Fruit fly (Drosophila melanogaster) whole organism, embryonic: Measurements from ENCODE around the gene Gr28a.

Experiments
- Atf6 ChIP-seq: fragments of 200-800 bp; sonication (Bioruptor generic); IDR thresholded peaks from 2 replicates; pipeline ENCODE4 v1.3.6; 2022; ENCODE audit warnings: missing biosample characterization, missing genetic modification characterization
- C15 ChIP-seq: fragments of 200-800 bp; sonication (Bioruptor generic); IDR thresholded peaks from 3 replicates; pipeline ENCODE4 v1.3.6; 2022; ENCODE audit warnings: missing biosample characterization, missing genetic modification characterization
- CG10209 ChIP-seq: fragments of 200-800 bp; sonication (Bioruptor generic); optimal IDR thresholded peaks from 3 replicates; lab custom pipeline; 2017; ENCODE audit warnings: missing biosample characterization, mild to moderate bottlenecking, missing genetic modification characterization, missing genetic modification reagents
- CG11247 ChIP-seq: fragments of 200-800 bp; sonication (Bioruptor generic); IDR thresholded peaks from 2 replicates; pipeline ENCODE4 v1.3.6; 2022; ENCODE audit warnings: missing biosample characterization, missing genetic modification characterization
- CG12104 ChIP-seq: fragments of 200-800 bp; sonication (Bioruptor generic); optimal IDR thresholded peaks from 3 replicates; lab custom pipeline; 2016; ENCODE audit warnings: missing biosample characterization, missing genetic modification characterization
- CG13424 ChIP-seq: fragments of 200-800 bp; sonication (Bioruptor generic); optimal IDR thresholded peaks from 2 replicates; lab custom pipeline; 2019; ENCODE audit warnings: missing biosample characterization, mild to moderate bottlenecking, missing genetic modification characterization, moderate library complexity
- CG15514 ChIP-seq: fragments of 200-800 bp; sonication (Bioruptor generic); optimal IDR thresholded peaks from 3 replicates; lab custom pipeline; 2017; ENCODE audit warnings: missing biosample characterization, missing genetic modification characterization, mild to moderate bottlenecking, moderate library complexity, missing genetic modification reagents
- CG16863 ChIP-seq: fragments of 200-800 bp; sonication (Bioruptor generic); optimal IDR thresholded peaks from 3 replicates; lab custom pipeline; 2016; ENCODE audit warnings: missing biosample characterization, missing genetic modification characterization
- CG17802 ChIP-seq: fragments of 200-800 bp; sonication (Bioruptor generic); optimal IDR thresholded peaks from 2 replicates; lab custom pipeline; 2018; ENCODE audit warnings: missing biosample characterization, mild to moderate bottlenecking, missing genetic modification characterization, moderate library complexity
- CG2129 ChIP-seq: fragments of 200-800 bp; sonication (Bioruptor generic); IDR thresholded peaks from 2 replicates; pipeline ENCODE4 v1.3.6; 2022; ENCODE audit warnings: missing biosample characterization, missing genetic modification characterization; ENCODE audit not compliant: partially characterized antibody
- CG2889 ChIP-seq: fragments of 200-800 bp; sonication (Bioruptor generic); IDR thresholded peaks from 3 replicates; pipeline ENCODE4 v1.3.6; 2022; ENCODE audit warnings: missing biosample characterization, missing genetic modification characterization
- CG3407 ChIP-seq: fragments of 200-800 bp; sonication (Bioruptor generic); optimal IDR thresholded peaks from 2 replicates; lab custom pipeline; 2018; ENCODE audit warnings: missing biosample characterization, mild to moderate bottlenecking, missing genetic modification characterization
- CG42726 ChIP-seq: fragments of 200-800 bp; sonication (Bioruptor generic); IDR thresholded peaks from 2 replicates; pipeline ENCODE4 v1.3.6; 2022; ENCODE audit warnings: missing biosample characterization, missing genetic modification characterization; ENCODE audit not compliant: partially characterized antibody
- CG4328 ChIP-seq: fragments of 200-800 bp; sonication (Bioruptor generic); optimal IDR thresholded peaks from 3 replicates; lab custom pipeline; 2017; ENCODE audit warnings: missing biosample characterization, missing genetic modification reagents, missing genetic modification characterization
- CG43689 ChIP-seq: fragments of 200-800 bp; sonication (Bioruptor generic); IDR thresholded peaks from 2 replicates; pipeline ENCODE4 v1.3.6; 2022; ENCODE audit warnings: missing biosample characterization, missing genetic modification characterization
- CG4404 ChIP-seq: fragments of 200-800 bp; sonication (Bioruptor generic); IDR thresholded peaks from 2 replicates; pipeline ENCODE4 v1.3.6; 2022; ENCODE audit warnings: missing biosample characterization, missing genetic modification characterization
- CG4730 ChIP-seq: fragments of 200-800 bp; sonication (Bioruptor generic); IDR thresholded peaks from 2 replicates; pipeline ENCODE4 v1.3.6; 2022; ENCODE audit warnings: missing biosample characterization, missing genetic modification characterization
- CG4854 ChIP-seq: fragments of 200-800 bp; sonication (Bioruptor generic); optimal IDR thresholded peaks from 2 replicates; lab custom pipeline; 2016; ENCODE audit warnings: missing biosample characterization, missing genetic modification characterization, inconsistent platforms
- CG6854 ChIP-seq: fragments of 200-800 bp; sonication (Bioruptor generic); optimal IDR thresholded peaks from 3 replicates; lab custom pipeline; 2017; ENCODE audit warnings: missing biosample characterization, mild to moderate bottlenecking, missing genetic modification characterization
- CG7556 ChIP-seq: fragments of 200-800 bp; sonication (Bioruptor generic); optimal IDR thresholded peaks from 2 replicates; lab custom pipeline; 2017; ENCODE audit warnings: missing biosample characterization, mild to moderate bottlenecking, missing genetic modification characterization
- CG7745 ChIP-seq: fragments of 200-800 bp; sonication (Bioruptor generic); optimal IDR thresholded peaks from 2 replicates; lab custom pipeline; 2018; ENCODE audit warnings: missing biosample characterization, mild to moderate bottlenecking, missing genetic modification characterization, moderate library complexity
- CG8944 ChIP-seq: fragments of 200-800 bp; sonication (Bioruptor generic); optimal IDR thresholded peaks from 3 replicates; lab custom pipeline; 2016; ENCODE audit warnings: missing biosample characterization, missing genetic modification characterization
- Chrac-16 ChIP-seq: fragments of 200-800 bp; sonication (Bioruptor generic); optimal IDR thresholded peaks from 3 replicates; lab custom pipeline; 2016; ENCODE audit warnings: missing biosample characterization, missing genetic modification characterization
- HLH3B ChIP-seq: fragments of 200-800 bp; sonication (Bioruptor generic); IDR thresholded peaks from 2 replicates; pipeline ENCODE4 v1.3.6; 2022; ENCODE audit warnings: missing biosample characterization, missing genetic modification characterization
- Lim3 ChIP-seq: fragments of 200-800 bp; sonication (Bioruptor generic); IDR thresholded peaks from 2 replicates; pipeline ENCODE4 v1.3.6; 2022; ENCODE audit warnings: missing biosample characterization, missing genetic modification characterization
- MESR4 ChIP-seq: fragments of 200-800 bp; sonication (Bioruptor generic); optimal IDR thresholded peaks from 2 replicates; lab custom pipeline; 2018; ENCODE audit warnings: missing biosample characterization, mild to moderate bottlenecking, missing genetic modification characterization, moderate library complexity
- Meics ChIP-seq: fragments of 200-800 bp; sonication (Bioruptor generic); optimal IDR thresholded peaks from 2 replicates; lab custom pipeline; 2017; ENCODE audit warnings: missing biosample characterization, mild to moderate bottlenecking, missing genetic modification characterization
- NC2α ChIP-seq: fragments of 200-800 bp; sonication (Bioruptor generic); optimal IDR thresholded peaks from 2 replicates; lab custom pipeline; 2016; ENCODE audit warnings: missing biosample characterization, missing genetic modification characterization
- Nf-YA ChIP-seq: fragments of 200-800 bp; sonication (Bioruptor generic); IDR thresholded peaks from 2 replicates; pipeline ENCODE4 v1.3.6; 2022; ENCODE audit warnings: missing biosample characterization, missing genetic modification characterization
- Nf-YB ChIP-seq: fragments of 200-800 bp; sonication (Bioruptor generic); optimal IDR thresholded peaks from 3 replicates; lab custom pipeline; 2019; ENCODE audit warnings: missing biosample characterization, mild to moderate bottlenecking, missing genetic modification characterization, moderate library complexity
- ab ChIP-seq: fragments of 200-800 bp; sonication (Bioruptor generic); optimal IDR thresholded peaks from 2 replicates; lab custom pipeline; 2016; ENCODE audit warnings: missing biosample characterization, missing genetic modification characterization
- cg ChIP-seq: fragments of 200-800 bp; sonication (Bioruptor generic); optimal IDR thresholded peaks from 3 replicates; lab custom pipeline; 2019; ENCODE audit warnings: missing biosample characterization, mild to moderate bottlenecking, missing genetic modification characterization, moderate library complexity
- chm ChIP-seq: fragments of 200-800 bp; sonication (Bioruptor generic); IDR thresholded peaks from 2 replicates; pipeline ENCODE4 v1.3.6; 2022; ENCODE audit warnings: missing biosample characterization, missing genetic modification characterization
- ci ChIP-seq: fragments of 200-800 bp; sonication (Bioruptor generic); IDR thresholded peaks from 3 replicates; pipeline ENCODE4 v1.3.6; 2022; ENCODE audit warnings: missing biosample characterization, missing genetic modification characterization
- crc ChIP-seq: fragments of 200-800 bp; sonication (Bioruptor generic); optimal IDR thresholded peaks from 2 replicates; lab custom pipeline; 2016; ENCODE audit warnings: missing biosample characterization, missing genetic modification characterization
- crp ChIP-seq, 2 experiments: fragments of 200-800 bp; sonication (Bioruptor generic); optimal IDR thresholded peaks; 2 replicates in 1 of 2; 3 replicates in 1 of 2; lab custom pipeline; 2017; ENCODE audit warnings: missing biosample characterization in 2 of 2, missing genetic modification characterization in 2 of 2, mild to moderate bottlenecking in 1 of 2, moderate library complexity in 1 of 2
- cwo ChIP-seq: fragments of 200-800 bp; sonication (Bioruptor generic); optimal IDR thresholded peaks from 3 replicates; lab custom pipeline; 2017; ENCODE audit warnings: missing biosample characterization, missing genetic modification characterization, mild to moderate bottlenecking, moderate library complexity, missing genetic modification reagents
- dm ChIP-seq: fragments of 200-800 bp; sonication (Bioruptor generic); optimal IDR thresholded peaks from 3 replicates; lab custom pipeline; 2016; ENCODE audit warnings: missing biosample characterization, missing genetic modification characterization
- ems ChIP-seq: fragments of 200-800 bp; sonication (Bioruptor generic); optimal IDR thresholded peaks from 3 replicates; lab custom pipeline; 2016; ENCODE audit warnings: missing biosample characterization, missing genetic modification characterization
- esg ChIP-seq: fragments of 200-800 bp; sonication (Bioruptor generic); conservative IDR thresholded peaks from 2 replicates; pipeline ENCODE4 v1.3.6; 2022; ENCODE audit warnings: missing biosample characterization, missing genetic modification characterization
- her ChIP-seq: fragments of 200-800 bp; sonication (Bioruptor generic); optimal IDR thresholded peaks from 2 replicates; lab custom pipeline; 2016; ENCODE audit warnings: missing biosample characterization, missing genetic modification characterization
- ken ChIP-seq: fragments of 200-800 bp; sonication (Bioruptor generic); IDR thresholded peaks from 3 replicates; pipeline ENCODE4 v1.3.6; 2022; ENCODE audit warnings: missing biosample characterization, missing genetic modification characterization
- pita ChIP-seq: fragments of 200-800 bp; sonication (Bioruptor generic); optimal IDR thresholded peaks from 2 replicates; lab custom pipeline; 2017; ENCODE audit warnings: missing biosample characterization, mild to moderate bottlenecking, missing genetic modification characterization
- psq ChIP-seq: fragments of 200-800 bp; sonication (Bioruptor generic); optimal IDR thresholded peaks from 2 replicates; lab custom pipeline; 2017; ENCODE audit warnings: missing biosample characterization, missing genetic modification characterization
- sc ChIP-seq, 3 experiments: fragments of >200 bp in 2 of 3; fragments of 200-800 bp in 1 of 3; sonication (Bioruptor generic) in 1 of 3; optimal IDR thresholded peaks; 2 replicates in 2 of 3; 3 replicates in 1 of 3; lab custom pipeline; 2017; ENCODE audit warnings: mild to moderate bottlenecking in 1 of 3, missing biosample characterization in 1 of 3, missing genetic modification characterization in 1 of 3, missing genetic modification reagents in 1 of 3
- seq ChIP-seq: fragments of 200-800 bp; sonication (Bioruptor generic); IDR thresholded peaks from 2 replicates; pipeline ENCODE4 v1.3.6; 2022; ENCODE audit warnings: missing biosample characterization, missing genetic modification characterization
- so ChIP-seq: fragments of 200-800 bp; sonication (Bioruptor generic); IDR thresholded peaks from 3 replicates; pipeline ENCODE4 v1.3.6; 2022; ENCODE audit warnings: missing biosample characterization, missing genetic modification characterization
- sqz ChIP-seq: fragments of 200-800 bp; sonication (Bioruptor generic); optimal IDR thresholded peaks from 3 replicates; lab custom pipeline; 2018; ENCODE audit warnings: missing biosample characterization, mild to moderate bottlenecking, missing genetic modification characterization
- sug ChIP-seq: fragments of 200-800 bp; optimal IDR thresholded peaks from 2 replicates; lab custom pipeline; 2019; ENCODE audit warnings: missing biosample characterization, mild to moderate bottlenecking, missing genetic modification characterization, moderate library complexity
- usp ChIP-seq: fragments of >200 bp; optimal IDR thresholded peaks from 2 replicates; lab custom pipeline; 2017; ENCODE audit warnings: missing biosample characterization, missing genetic modification characterization

The Gr28a gene

dm6 chr2L:7495987-7496503, 42.0 kb upstream of the Gr28a start, which contains the start of gene Ziz (continued):
- TF ChIP-seq ab (GFP tag; lab: Kevin White, UChicago) (no peak), CG4328 (peak; percentile 5), CG13424 (tag; lab: Kevin White, UChicago) (peak; percentile 17), CG17802 (tag; lab: Kevin White, UChicago) (no peak), HLH3B (GFP tag; lab: Robert Waterston, UW) (peak; percentile 29; the same call in 1 of the 2 replicates), Atf6 (peak; percentile 68), her (GFP tag; lab: Kevin White, UChicago) (peak; percentile 47), usp (GFP tag; lab: Kevin White, UChicago) (no peak), MESR4 (GFP tag; lab: Kevin White, UChicago) (peak; percentile 62), CG11247 (GFP tag; lab: Robert Waterston, UW) (0 out of 2 replicates have a peak, but pooled peaks have one; percentile 25), CG4730 (GFP tag; lab: Robert Waterston, UW) (no peak), Nf-YA (no peak), CG3407 (GFP tag; lab: Kevin White, UChicago) (no peak), Lim3 (GFP tag; lab: Robert Waterston, UW) (no peak), ems (GFP tag; lab: Kevin White, UChicago) (peak; percentile 58), CG16863 (GFP tag; lab: Kevin White, UChicago) (no peak), crc (no peak), CG4404 (GFP tag; lab: Robert Waterston, UW) (no peak), CG43689 (no peak), esg (GFP tag; lab: Robert Waterston, UW) (no peak), chm (GFP tag; lab: Robert Waterston, UW) (peak; percentile 83), dm (GFP tag; lab: Kevin White, UChicago) (peak; percentile 27), psq (GFP tag; lab: Kevin White, UChicago) (no peak), CG42726 (peak; percentile 63; the same call in 1 of the 2 replicates), cg (GFP tag; lab: Kevin White, UChicago) (peak; percentile 38), seq (no peak), CG4854 (GFP tag; lab: Kevin White, UChicago) (peak; percentile 3), CG2889 (GFP tag; lab: Robert Waterston, UW) (no peak), ken (GFP tag; lab: Robert Waterston, UW) (peak; percentile 46; the same call in 1 of the 3 replicates), sc (optimal IDR thresholded peaks at IDR 0.05; lab: Kevin White, UChicago) (no peak), sc (GFP tag; optimal IDR thresholded peaks at IDR 0.05; lab: Kevin White, UChicago) (no peak), CG15514 (GFP tag; lab: Kevin White, UChicago) (peak; percentile 84), cwo (peak; percentile 8), pita (GFP tag; lab: Kevin White, UChicago) (peak; percentile 98), sqz (GFP tag; lab: Kevin White, UChicago) (peak; percentile 60), CG10209 (GFP tag; lab: Kevin White, UChicago) (no peak), Meics (GFP tag; lab: Kevin White, UChicago) (no peak), CG7556 (GFP tag; lab: Kevin White, UChicago) (no peak), Chrac-16 (no peak), NC2α (GFP tag; lab: Kevin White, UChicago) (no peak), Nf-YB (GFP tag; lab: Kevin White, UChicago) (peak; percentile 3), crp (GFP tag; optimal IDR thresholded peaks at IDR 0.05; lab: Kevin White, UChicago) (no peak), so (GFP tag; lab: Robert Waterston, UW) (peak; percentile 70; the same call in 2 of the 3 replicates), C15 (GFP tag; lab: Robert Waterston, UW) (no peak), CG12104 (no peak), CG7745 (tag; lab: Kevin White, UChicago) (no peak), sug (tag; lab: Kevin White, UChicago) (peak; percentile 74), CG6854 (peak; percentile 58), ci (GFP tag; lab: Robert Waterston, UW) (peak; percentile 79; the same call in 2 of the 3 replicates), CG8944 (GFP tag; lab: Kevin White, UChicago) (no peak), CG2129 (GFP tag; lab: Robert Waterston, UW) (no peak)
